Fruit fly (Drosophila melanogaster) whole organism, embryonic: ENCODE data around the gene Ir31a.

Experiments
- BEAF-32 ChIP-seq: fragments of 200-800 bp; sonication (Bioruptor generic); optimal IDR thresholded peaks from 3 replicates; lab custom pipeline; 2017; ENCODE audit warnings: missing biosample characterization, missing genetic modification characterization, mild to moderate bottlenecking, moderate library complexity, missing genetic modification reagents
- CG10321 ChIP-seq: fragments of 200-800 bp; sonication (Bioruptor generic); IDR thresholded peaks from 2 replicates; pipeline ENCODE4 v1.3.6; 2022; ENCODE audit warnings: missing biosample characterization, missing genetic modification characterization
- CG10366 ChIP-seq: fragments of 200-800 bp; sonication (Bioruptor generic); IDR thresholded peaks from 2 replicates; pipeline ENCODE4 v1.3.6; 2022; ENCODE audit warnings: missing biosample characterization, missing genetic modification characterization
- CG11504 ChIP-seq: fragments of 200-800 bp; sonication (Bioruptor generic); optimal IDR thresholded peaks from 3 replicates; lab custom pipeline; 2019; ENCODE audit warnings: missing biosample characterization, mild to moderate bottlenecking, missing genetic modification characterization, moderate library complexity
- CG11560 ChIP-seq: fragments of 200-800 bp; sonication (Bioruptor generic); IDR thresholded peaks from 3 replicates; pipeline ENCODE4 v1.3.6; 2022; ENCODE audit warnings: missing biosample characterization, missing genetic modification characterization
- CG11723 ChIP-seq: fragments of 200-800 bp; sonication (Bioruptor generic); optimal IDR thresholded peaks from 2 replicates; lab custom pipeline; 2017; ENCODE audit warnings: missing biosample characterization, mild to moderate bottlenecking, missing genetic modification characterization
- CG12104 ChIP-seq: fragments of 200-800 bp; sonication (Bioruptor generic); optimal IDR thresholded peaks from 3 replicates; lab custom pipeline; 2016; ENCODE audit warnings: missing biosample characterization, missing genetic modification characterization
- CG12299 ChIP-seq: fragments of 200-800 bp; sonication (Bioruptor generic); optimal IDR thresholded peaks from 2 replicates; lab custom pipeline; 2018; ENCODE audit warnings: missing biosample characterization, mild to moderate bottlenecking, missing genetic modification characterization
- CG13123 ChIP-seq: fragments of 200-800 bp; sonication (Bioruptor generic); optimal IDR thresholded peaks from 2 replicates; lab custom pipeline; 2016; ENCODE audit warnings: missing biosample characterization, missing genetic modification characterization
- CG14014 ChIP-seq: fragments of 200-800 bp; sonication (Bioruptor generic); IDR thresholded peaks from 2 replicates; pipeline ENCODE4 v1.3.6; 2022; ENCODE audit warnings: missing biosample characterization, missing genetic modification characterization
- CG14441 ChIP-seq: fragments of 200-800 bp; sonication (Bioruptor generic); IDR thresholded peaks from 2 replicates; pipeline ENCODE4 v1.3.6; 2022; ENCODE audit warnings: missing biosample characterization, missing genetic modification characterization
- CG14860 ChIP-seq: fragments of 200-800 bp; sonication (Bioruptor generic); IDR thresholded peaks from 3 replicates; pipeline ENCODE4 v1.3.6; 2022; ENCODE audit warnings: missing biosample characterization, missing genetic modification characterization; ENCODE audit not compliant: partially characterized antibody
- CG16863 ChIP-seq: fragments of 200-800 bp; sonication (Bioruptor generic); optimal IDR thresholded peaks from 3 replicates; lab custom pipeline; 2016; ENCODE audit warnings: missing biosample characterization, missing genetic modification characterization
- CG17802 ChIP-seq: fragments of 200-800 bp; sonication (Bioruptor generic); optimal IDR thresholded peaks from 2 replicates; lab custom pipeline; 2018; ENCODE audit warnings: missing biosample characterization, mild to moderate bottlenecking, missing genetic modification characterization, moderate library complexity
- CG1832 ChIP-seq: fragments of 200-800 bp; sonication (Bioruptor generic); optimal IDR thresholded peaks from 2 replicates; lab custom pipeline; 2017; ENCODE audit warnings: missing biosample characterization, mild to moderate bottlenecking, missing genetic modification characterization, inconsistent platforms
- CG2129 ChIP-seq: fragments of 200-800 bp; sonication (Bioruptor generic); IDR thresholded peaks from 2 replicates; pipeline ENCODE4 v1.3.6; 2022; ENCODE audit warnings: missing biosample characterization, missing genetic modification characterization; ENCODE audit not compliant: partially characterized antibody
- CG2678 ChIP-seq: fragments of 200-800 bp; sonication (Bioruptor generic); optimal IDR thresholded peaks from 3 replicates; lab custom pipeline; 2019; ENCODE audit warnings: missing biosample characterization, mild to moderate bottlenecking, missing genetic modification characterization, moderate library complexity
- CG30403 ChIP-seq: fragments of 200-800 bp; sonication (Bioruptor generic); optimal IDR thresholded peaks from 3 replicates; lab custom pipeline; 2016; ENCODE audit warnings: missing biosample characterization, missing genetic modification characterization
- CG31388 ChIP-seq: fragments of 200-800 bp; sonication (Bioruptor generic); optimal IDR thresholded peaks from 2 replicates; lab custom pipeline; 2016; ENCODE audit warnings: missing biosample characterization, missing genetic modification characterization
- CG34422 ChIP-seq: fragments of 200-800 bp; sonication (Bioruptor generic); IDR thresholded peaks from 3 replicates; pipeline ENCODE4 v1.3.6; 2022; ENCODE audit warnings: missing biosample characterization, missing genetic modification characterization
- CG3847 ChIP-seq: fragments of 200-800 bp; sonication (Bioruptor generic); IDR thresholded peaks from 2 replicates; pipeline ENCODE4 v1.3.6; 2022; ENCODE audit warnings: missing biosample characterization, missing genetic modification characterization
- CG4424 ChIP-seq: fragments of 200-800 bp; sonication (Bioruptor generic); optimal IDR thresholded peaks from 3 replicates; lab custom pipeline; 2016; ENCODE audit warnings: missing biosample characterization, missing genetic modification characterization
- CG4854 ChIP-seq: fragments of 200-800 bp; sonication (Bioruptor generic); optimal IDR thresholded peaks from 2 replicates; lab custom pipeline; 2016; ENCODE audit warnings: missing biosample characterization, missing genetic modification characterization, inconsistent platforms
- CG8089 ChIP-seq: fragments of 200-800 bp; sonication (Bioruptor generic); optimal IDR thresholded peaks from 3 replicates; lab custom pipeline; 2016; ENCODE audit warnings: missing biosample characterization, missing genetic modification characterization
- CG8359 ChIP-seq: fragments of 200-800 bp; sonication (Bioruptor generic); optimal IDR thresholded peaks from 2 replicates; lab custom pipeline; 2017; ENCODE audit warnings: missing biosample characterization, mild to moderate bottlenecking, missing genetic modification characterization, borderline replicate concordance
- CG8924 ChIP-seq: fragments of 200-800 bp; optimal IDR thresholded peaks from 3 replicates; lab custom pipeline; 2019; ENCODE audit warnings: missing biosample characterization, mild to moderate bottlenecking, missing genetic modification characterization, moderate library complexity
- D19B ChIP-seq: fragments of 200-800 bp; sonication (Bioruptor generic); optimal IDR thresholded peaks from 2 replicates; lab custom pipeline; 2017; ENCODE audit warnings: missing biosample characterization, mild to moderate bottlenecking, missing genetic modification characterization
- Gug ChIP-seq: fragments of 200-800 bp; sonication (Bioruptor generic); IDR thresholded peaks from 4 replicates; pipeline ENCODE4 v1.3.6; 2022; ENCODE audit warnings: missing biosample characterization, missing genetic modification characterization
- Oli ChIP-seq: fragments of 200-800 bp; sonication (Bioruptor generic); optimal IDR thresholded peaks from 2 replicates; lab custom pipeline; 2018; ENCODE audit warnings: missing biosample characterization, mild to moderate bottlenecking, missing genetic modification characterization, moderate library complexity
- Rfx ChIP-seq: fragments of 200-800 bp; sonication (Bioruptor generic); IDR thresholded peaks from 2 replicates; pipeline ENCODE4 v1.3.6; 2022; ENCODE audit warnings: missing biosample characterization, missing genetic modification characterization
- Vsx1 ChIP-seq: fragments of 200-800 bp; sonication (Bioruptor generic); optimal IDR thresholded peaks from 2 replicates; lab custom pipeline; 2017; ENCODE audit warnings: missing biosample characterization, mild to moderate bottlenecking, missing genetic modification characterization, missing genetic modification reagents
- aop ChIP-seq: fragments of 200-800 bp; sonication (Bioruptor generic); IDR thresholded peaks from 2 replicates; pipeline ENCODE4 v1.3.6; 2022; ENCODE audit warnings: missing biosample characterization, missing genetic modification characterization
- bbx ChIP-seq: fragments of 200-800 bp; sonication (Bioruptor generic); IDR thresholded peaks from 2 replicates; pipeline ENCODE4 v1.3.6; 2022; ENCODE audit warnings: missing biosample characterization, missing genetic modification characterization; ENCODE audit not compliant: partially characterized antibody
- bcd ChIP-seq: fragments of 200-800 bp; sonication (Bioruptor generic); optimal IDR thresholded peaks from 2 replicates; lab custom pipeline; 2017; ENCODE audit warnings: missing biosample characterization, mild to moderate bottlenecking, missing genetic modification characterization
- caup ChIP-seq: fragments of 200-800 bp; sonication (Bioruptor generic); optimal IDR thresholded peaks from 3 replicates; lab custom pipeline; 2017; ENCODE audit warnings: missing biosample characterization, mild to moderate bottlenecking, missing genetic modification characterization, moderate library complexity; ENCODE audit not compliant: severe bottlenecking
- chm ChIP-seq: fragments of 200-800 bp; sonication (Bioruptor generic); IDR thresholded peaks from 2 replicates; pipeline ENCODE4 v1.3.6; 2022; ENCODE audit warnings: missing biosample characterization, missing genetic modification characterization
- emc ChIP-seq: fragments of 200-800 bp; sonication (Bioruptor generic); optimal IDR thresholded peaks from 2 replicates; lab custom pipeline; 2016; ENCODE audit warnings: missing biosample characterization, missing genetic modification characterization
- fd3F ChIP-seq: fragments of 200-800 bp; sonication (Bioruptor generic); optimal IDR thresholded peaks from 2 replicates; lab custom pipeline; 2018; ENCODE audit warnings: missing biosample characterization, mild to moderate bottlenecking, missing genetic modification characterization, moderate library complexity
- fd64A ChIP-seq: fragments of 200-800 bp; sonication (Bioruptor generic); optimal IDR thresholded peaks from 3 replicates; lab custom pipeline; 2018; ENCODE audit warnings: missing biosample characterization, mild to moderate bottlenecking, missing genetic modification characterization
- gcm ChIP-seq: fragments of 200-800 bp; sonication (Bioruptor generic); optimal IDR thresholded peaks from 2 replicates; lab custom pipeline; 2019; ENCODE audit warnings: missing biosample characterization, mild to moderate bottlenecking, missing genetic modification characterization, moderate library complexity
- gsb ChIP-seq: fragments of 200-800 bp; sonication (Bioruptor generic); IDR thresholded peaks from 2 replicates; pipeline ENCODE4 v1.3.6; 2022; ENCODE audit warnings: missing biosample characterization, missing genetic modification characterization
- ind ChIP-seq: fragments of 200-800 bp; sonication (Bioruptor generic); optimal IDR thresholded peaks from 3 replicates; lab custom pipeline; 2016; ENCODE audit warnings: missing biosample characterization, missing genetic modification characterization
- mam ChIP-seq: fragments of 200-800 bp; sonication (Bioruptor generic); optimal IDR thresholded peaks from 3 replicates; lab custom pipeline; 2016; ENCODE audit warnings: missing biosample characterization, missing genetic modification characterization
- slou ChIP-seq: fragments of 200-800 bp; sonication (Bioruptor generic); optimal IDR thresholded peaks from 3 replicates; lab custom pipeline; 2016; ENCODE audit warnings: missing biosample characterization, missing genetic modification characterization
- stc ChIP-seq: fragments of 200-800 bp; sonication (Bioruptor generic); IDR thresholded peaks from 2 replicates; pipeline ENCODE4 v1.3.6; 2022; ENCODE audit warnings: missing biosample characterization, missing genetic modification characterization
- trh ChIP-seq: fragments of 200-800 bp; sonication (Bioruptor generic); optimal IDR thresholded peaks from 2 replicates; lab custom pipeline; 2016; ENCODE audit warnings: missing biosample characterization, missing genetic modification characterization
- ttk ChIP-seq: fragments of 200-800 bp; sonication (Bioruptor generic); IDR thresholded peaks from 2 replicates; pipeline ENCODE4 v2.1.2; 2022; ENCODE audit warnings: missing biosample characterization, missing genetic modification characterization
- unpg ChIP-seq: fragments of 200-800 bp; sonication (Bioruptor generic); optimal IDR thresholded peaks from 3 replicates; lab custom pipeline; 2018; ENCODE audit warnings: missing biosample characterization, mild to moderate bottlenecking, missing genetic modification characterization, moderate library complexity

The Ir31a gene

dm6 chr2L:10413251-10414127, 8.1 kb downstream of the Ir31a start, which contains the start of the genes CG5355 and Klp31E (continued):
- no peak for TF ChIP-seq ttk (GFP tag; lab: Robert Waterston, UW)
- TF ChIP-seq CG2129 (GFP tag; lab: Robert Waterston, UW) = no peak; the same call in 1 of the 2 replicates
- no peak; the same call in 1 of the 2 replicates for TF ChIP-seq CG3847 (GFP tag; lab: Robert Waterston, UW)
- TF ChIP-seq Oli (tag; lab: Kevin White, UChicago) = peak; percentile 75
- TF ChIP-seq unpg = peak; percentile 48
- TF ChIP-seq fd3F (GFP tag; lab: Kevin White, UChicago) = peak; percentile 64
- TF ChIP-seq CG11504 (tag; lab: Kevin White, UChicago) = peak; percentile 79
- TF ChIP-seq stc = 0 out of 2 replicates have a peak, but pooled peaks have one; percentile 26
- peak; percentile 34 for TF ChIP-seq chm (GFP tag; lab: Robert Waterston, UW)
- TF ChIP-seq CG14014 (GFP tag; lab: Robert Waterston, UW) = no peak
- peak; percentile 49 for TF ChIP-seq CG11723
- peak; percentile 18; the same call in 1 of the 3 replicates for TF ChIP-seq CG34422 (GFP tag; lab: Robert Waterston, UW)
- TF ChIP-seq CG11560 (tag; lab: Robert Waterston, UW) = no peak
- peak; percentile 2 for TF ChIP-seq CG13123
- TF ChIP-seq CG2678 (tag; lab: Kevin White, UChicago) = no peak
- TF ChIP-seq caup = peak; percentile 61
- TF ChIP-seq BEAF-32 (GFP tag; lab: Kevin White, UChicago) = peak; percentile 67
- 0 out of 2 replicates have a peak, but pooled peaks have one; percentile 11 for TF ChIP-seq aop (GFP tag; lab: Robert Waterston, UW)
- no peak for TF ChIP-seq CG10321 (GFP tag; lab: Robert Waterston, UW)
- TF ChIP-seq Rfx (GFP tag; lab: Robert Waterston, UW) = peak; percentile 53
- TF ChIP-seq CG4424 (GFP tag; lab: Kevin White, UChicago) = peak; percentile 73
- TF ChIP-seq D19B = peak; percentile 38
- peak; percentile 72 for TF ChIP-seq bcd (GFP tag; lab: Kevin White, UChicago)
- TF ChIP-seq CG12299 = peak; percentile 27
- TF ChIP-seq CG12104 = peak; percentile 69
- TF ChIP-seq CG16863 (GFP tag; lab: Kevin White, UChicago) = peak; percentile 52
- TF ChIP-seq CG1832 (GFP tag; lab: Kevin White, UChicago) = no peak
- peak; percentile 47; the same call in 1 of the 3 replicates for TF ChIP-seq CG14860 (GFP tag; lab: Robert Waterston, UW)
- no peak for TF ChIP-seq CG10366
- TF ChIP-seq ind = peak; percentile 55
- TF ChIP-seq trh (GFP tag; lab: Kevin White, UChicago) = peak; percentile 13
- TF ChIP-seq CG14441 (GFP tag; lab: Robert Waterston, UW) = no peak
- peak; percentile 94 for TF ChIP-seq CG17802
- TF ChIP-seq CG31388 (GFP tag; lab: Kevin White, UChicago) = peak; percentile 28
- peak; percentile 12 for TF ChIP-seq slou (GFP tag; lab: Kevin White, UChicago)
- TF ChIP-seq gsb (GFP tag; lab: Robert Waterston, UW) = no peak
- TF ChIP-seq CG8924 (tag; lab: Kevin White, UChicago) = peak; percentile 76
- no peak for TF ChIP-seq CG8089 (GFP tag; lab: Kevin White, UChicago)
- TF ChIP-seq CG8359 (GFP tag; lab: Kevin White, UChicago) = peak; percentile 14
- TF ChIP-seq CG4854 (GFP tag; lab: Kevin White, UChicago) = peak; percentile 14
- TF ChIP-seq fd64A (GFP tag; lab: Kevin White, UChicago) = no peak
- peak; percentile 76 for TF ChIP-seq bbx
- TF ChIP-seq Gug (GFP tag; lab: Robert Waterston, UW) = no peak
- TF ChIP-seq gcm (GFP tag; lab: Kevin White, UChicago) = peak; percentile 45
- no peak for TF ChIP-seq Vsx1 (GFP tag; lab: Kevin White, UChicago)
- TF ChIP-seq CG30403 (GFP tag; lab: Kevin White, UChicago) = peak; percentile 79
- TF ChIP-seq mam (GFP tag; lab: Kevin White, UChicago) = peak; percentile 57
- TF ChIP-seq emc (GFP tag; lab: Kevin White, UChicago) = no peak
